Worm (Caenorhabditis elegans) whole organism, late embryonic: ENCODE results near the gene msp-3.

Experiments used
- C08G9.2 ChIP-seq: sonication (generic microtip); optimal IDR thresholded peaks from 2 replicates; lab custom pipeline; 2016; ENCODE audit warnings: mild to moderate bottlenecking, missing genetic modification characterization, moderate library complexity, missing compliant biosample characterization
- C38D4.7 ChIP-seq: fragments of 200-800 bp; sonication (Bioruptor generic); optimal IDR thresholded peaks from 2 replicates; lab custom pipeline; 2018; ENCODE audit warnings: mild to moderate bottlenecking, missing genetic modification characterization, moderate library complexity, missing compliant biosample characterization
- F13H6.1 ChIP-seq: sonication (generic microtip); optimal IDR thresholded peaks from 2 replicates; lab custom pipeline; 2016; ENCODE audit warnings: missing genetic modification characterization, missing compliant biosample characterization
- Y22D7AL.16 ChIP-seq: sonication (generic microtip); optimal IDR thresholded peaks from 2 replicates; lab custom pipeline; 2016; ENCODE audit warnings: missing genetic modification characterization, missing compliant biosample characterization
- ahr-1 ChIP-seq: sonication (generic microtip); optimal IDR thresholded peaks from 2 replicates; lab custom pipeline; 2016; ENCODE audit warnings: missing genetic modification characterization, missing compliant biosample characterization
- ceh-22 ChIP-seq: sonication (generic microtip); optimal IDR thresholded peaks from 2 replicates; lab custom pipeline; 2017; ENCODE audit warnings: missing biosample characterization, missing genetic modification characterization
- ceh-24 ChIP-seq: sonication (generic microtip); optimal IDR thresholded peaks from 2 replicates; lab custom pipeline; 2016; ENCODE audit warnings: mild to moderate bottlenecking, missing genetic modification characterization, missing compliant biosample characterization
- ceh-31 ChIP-seq: sonication (generic microtip); optimal IDR thresholded peaks from 2 replicates; lab custom pipeline; 2016; ENCODE audit warnings: missing genetic modification characterization, missing compliant biosample characterization
- dve-1 ChIP-seq: sonication (generic microtip); optimal IDR thresholded peaks from 2 replicates; lab custom pipeline; 2017; ENCODE audit warnings: antibody characterized with exemption, mild to moderate bottlenecking, missing genetic modification characterization, missing compliant biosample characterization
- elt-2 ChIP-seq: sonication (generic microtip); optimal IDR thresholded peaks from 2 replicates; lab custom pipeline; 2016; ENCODE audit warnings: missing genetic modification reagents, missing genetic modification characterization, missing compliant biosample characterization
- eyg-1 ChIP-seq: sonication (generic microtip); optimal IDR thresholded peaks from 2 replicates; lab custom pipeline; 2016; ENCODE audit warnings: missing genotype, missing genetic modification characterization, missing compliant biosample characterization
- fax-1 ChIP-seq: sonication (generic microtip); optimal IDR thresholded peaks from 2 replicates; lab custom pipeline; 2016; ENCODE audit warnings: missing genotype, missing genetic modification characterization, missing compliant biosample characterization
- hlh-13 ChIP-seq: fragments of 200-800 bp; sonication (Bioruptor generic); optimal IDR thresholded peaks from 2 replicates; lab custom pipeline; 2018; ENCODE audit warnings: mild to moderate bottlenecking, missing genetic modification characterization, missing compliant biosample characterization
- nhr-11 ChIP-seq: fragments of 150-350 bp; optimal IDR thresholded peaks from 2 replicates; lab custom pipeline; 2014; ENCODE audit warnings: missing biosample characterization, missing genetic modification characterization
- npax-4 ChIP-seq: sonication (generic microtip); optimal IDR thresholded peaks from 2 replicates; lab custom pipeline; 2016; ENCODE audit warnings: missing genetic modification characterization, missing compliant biosample characterization
- odd-2 ChIP-seq: sonication (generic microtip); optimal IDR thresholded peaks from 2 replicates; lab custom pipeline; 2017; ENCODE audit warnings: antibody characterized with exemption, mild to moderate bottlenecking, missing genetic modification characterization, missing compliant biosample characterization
- pat-9 ChIP-seq: fragments of 200-800 bp; sonication (Bioruptor generic); optimal IDR thresholded peaks from 2 replicates; lab custom pipeline; 2018; ENCODE audit warnings: mild to moderate bottlenecking, missing genetic modification characterization, moderate library complexity, missing compliant biosample characterization
- pax-1 ChIP-seq: fragments of 150-350 bp; optimal IDR thresholded peaks from 2 replicates; lab custom pipeline; 2014; ENCODE audit warnings: missing biosample characterization, missing genetic modification characterization
- pqm-1 ChIP-seq: sonication (generic microtip); optimal IDR thresholded peaks from 2 replicates; lab custom pipeline; 2016; ENCODE audit warnings: missing genetic modification characterization, missing compliant biosample characterization
- pros-1 ChIP-seq: fragments of 150-350 bp; optimal IDR thresholded peaks from 2 replicates; lab custom pipeline; 2014; ENCODE audit warnings: missing biosample characterization, missing genetic modification reagents, missing genetic modification characterization
- ref-2 ChIP-seq: sonication (generic microtip); optimal IDR thresholded peaks from 2 replicates; lab custom pipeline; 2016; ENCODE audit warnings: missing genetic modification characterization, missing compliant biosample characterization
- rnt-1 ChIP-seq: sonication (generic microtip); optimal IDR thresholded peaks from 2 replicates; lab custom pipeline; 2016; ENCODE audit warnings: missing genetic modification characterization, missing compliant biosample characterization
- sox-2 ChIP-seq: fragments of 200-800 bp; sonication (Bioruptor generic); IDR thresholded peaks from 2 replicates; pipeline ENCODE4 v1.3.6; 2022; ENCODE audit warnings: missing genetic modification reagents, missing genetic modification characterization, missing compliant biosample characterization
- sox-4 ChIP-seq: sonication (generic microtip); optimal IDR thresholded peaks from 2 replicates; lab custom pipeline; 2017; ENCODE audit warnings: mild to moderate bottlenecking, missing genetic modification characterization, inconsistent platforms, missing compliant biosample characterization
- syd-9 ChIP-seq: sonication (generic microtip); optimal IDR thresholded peaks from 2 replicates; lab custom pipeline; 2016; ENCODE audit warnings: mild to moderate bottlenecking, missing genetic modification characterization, moderate library complexity, missing compliant biosample characterization
- tbx-2 ChIP-seq: sonication (generic microtip); optimal IDR thresholded peaks from 2 replicates; lab custom pipeline; 2016; ENCODE audit warnings: missing genetic modification characterization, missing compliant biosample characterization
- unc-3 ChIP-seq, 2 experiments: fragments of 200-800 bp in 1 of 2; sonication (Bioruptor generic) in 1 of 2; sonication (generic microtip) in 1 of 2; conservative IDR thresholded peaks in 1 of 2; optimal IDR thresholded peaks in 1 of 2; 2 replicates each; pipeline versions ENCODE4 v1.3.6 to Lab custom; 2016 to 2022; ENCODE audit warnings: missing compliant biosample characterization in 2 of 2, missing genetic modification characterization in 2 of 2, missing genetic modification reagents in 1 of 2
- unc-86 ChIP-seq: sonication (generic microtip); optimal IDR thresholded peaks from 2 replicates; lab custom pipeline; 2016; ENCODE audit warnings: missing genetic modification characterization, missing compliant biosample characterization
- zip-5 ChIP-seq: sonication (generic microtip); optimal IDR thresholded peaks from 2 replicates; lab custom pipeline; 2016; ENCODE audit warnings: missing genetic modification characterization, missing compliant biosample characterization
- ztf-16 ChIP-seq: sonication (generic microtip); optimal IDR thresholded peaks from 2 replicates; lab custom pipeline; 2017; ENCODE audit warnings: missing genetic modification characterization, missing compliant biosample characterization

The msp-3 gene

ce11 chrII:4791272-4791671 is 5.2 kb upstream of the msp-3 start, which contains the start of gene F26G1.1 (continued):
- peak; percentile 93 for TF ChIP-seq C08G9.2 (tag; lab: Kevin White, UChicago)
- TF ChIP-seq syd-9 = no peak
- TF ChIP-seq ref-2 (tag; lab: Kevin White, UChicago) = peak; percentile 72
- peak; percentile 12 for TF ChIP-seq rnt-1
- no peak for TF ChIP-seq eyg-1 (tag; lab: Kevin White, UChicago)
- TF ChIP-seq tbx-2 (tag; lab: Kevin White, UChicago) = peak; percentile 92
- TF ChIP-seq ahr-1 (tag; lab: Kevin White, UChicago) = peak; percentile 73
- TF ChIP-seq hlh-13 (GFP tag; lab: Kevin White, UChicago) = no peak
- no peak for TF ChIP-seq pat-9 (tag; lab: Kevin White, UChicago)
- TF ChIP-seq ceh-24 (tag; lab: Kevin White, UChicago) = no peak
- no peak for TF ChIP-seq ceh-22 (tag; lab: Kevin White, UChicago)
- no peak for TF ChIP-seq unc-3 (GFP tag; conservative IDR thresholded peaks at IDR 0.05; lab: Robert Waterston, UW)
- TF ChIP-seq unc-3 (tag; optimal IDR thresholded peaks at IDR 0.05; lab: Kevin White, UChicago) = no peak

ce11 chrII:4790687-4791086 is 4.6 kb upstream of the msp-3 start:
- TF ChIP-seq unc-3 (GFP tag; conservative IDR thresholded peaks at IDR 0.05; lab: Robert Waterston, UW) (no peak), unc-3 (tag; optimal IDR thresholded peaks at IDR 0.05; lab: Kevin White, UChicago) (no peak), nhr-11 (tag; lab: Kevin White, UChicago) (no peak)
- TF ChIP-seq, all 69 proteins: peak for 0

ce11 chrII:4789835-4790343 is 3.8 kb upstream of the msp-3 start, which contains the start of gene F26G1.15:
TSS of gene F26G1.15 (plus strand) at chrII:4790293.
- TF ChIP-seq odd-2 (tag; lab: Kevin White, UChicago) (no peak), npax-4 (tag; lab: Kevin White, UChicago) (no peak), ceh-31 (tag; lab: Kevin White, UChicago) (no peak)

ce11 chrII:4784436-4784835 is 1.6 kb downstream of the msp-3 start, which contains the start of gene nep-12:
TSS of gene nep-12 (minus strand) at chrII:4784536.
- no peak for TF ChIP-seq F13H6.1 (tag; lab: Kevin White, UChicago)
- TF ChIP-seq Y22D7AL.16 (tag; lab: Kevin White, UChicago) = no peak
- TF ChIP-seq ceh-24 (tag; lab: Kevin White, UChicago) = no peak
- TF ChIP-seq dve-1 (tag; lab: Kevin White, UChicago) = no peak
- no peak for TF ChIP-seq ahr-1 (tag; lab: Kevin White, UChicago)
- TF ChIP-seq ztf-16 (tag; lab: Kevin White, UChicago) = no peak
- no peak for TF ChIP-seq ref-2 (tag; lab: Kevin White, UChicago)
- TF ChIP-seq pros-1 (tag; lab: Kevin White, UChicago) = no peak
- no peak for TF ChIP-seq sox-2
- no peak for TF ChIP-seq nhr-11 (tag; lab: Kevin White, UChicago)
- no peak for TF ChIP-seq pax-1
- TF ChIP-seq zip-5 (tag; lab: Kevin White, UChicago) = no peak
- no peak for TF ChIP-seq C38D4.7 (GFP tag; lab: Kevin White, UChicago)

DNA sequence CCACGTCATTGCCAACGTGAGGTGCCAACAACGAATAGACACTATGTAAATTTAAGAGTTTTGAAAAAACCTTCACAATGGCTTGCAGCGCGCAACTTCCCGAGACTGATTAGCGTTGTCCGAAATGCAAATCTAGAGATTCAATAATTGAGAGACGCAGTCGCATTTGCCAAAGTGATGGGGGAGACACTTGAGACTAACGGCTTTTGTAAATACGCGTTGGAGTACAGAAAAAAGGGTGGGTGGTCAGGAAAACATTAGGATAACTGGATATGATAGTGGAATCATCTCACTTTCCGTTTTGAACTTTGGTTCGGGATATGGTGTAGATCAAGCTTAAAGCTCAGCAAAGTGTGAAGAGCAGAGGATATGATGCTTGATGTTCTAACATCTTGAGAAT is 6.3 kb downstream of the msp-3 start:
- TF ChIP-seq C38D4.7 (GFP tag; lab: Kevin White, UChicago) (no peak), pqm-1 (tag; lab: Kevin White, UChicago) (no peak), unc-86 (tag; lab: Kevin White, UChicago) (no peak), rnt-1 (no peak), fax-1 (no peak), F13H6.1 (tag; lab: Kevin White, UChicago) (no peak), dve-1 (tag; lab: Kevin White, UChicago) (no peak), npax-4 (tag; lab: Kevin White, UChicago) (no peak), ceh-24 (tag; lab: Kevin White, UChicago) (no peak), sox-4 (tag; lab: Kevin White, UChicago) (no peak), elt-2 (tag; lab: Kevin White, UChicago) (no peak)
